Worm (Caenorhabditis elegans): ENCODE measurements around the gene abf-4.

- TF ChIP-seq unc-39 (tag; optimal IDR thresholded peaks at IDR 0.05) (no peak), F13H6.1 (tag; optimal IDR thresholded peaks at IDR 0.05) (no peak), blmp-1 (tag; optimal IDR thresholded peaks at IDR 0.05; ENCODE audit: insufficient read depth) (no peak), nhr-23 (tag; optimal IDR thresholded peaks at IDR 0.05) (no peak)
These were observed 15.2 kb upstream of the abf-4 start, which contains the start of gene F26F2.5 for ce11 chrV:20573392-20573791.
